Worm (Caenorhabditis elegans) whole organism, early embryonic: ENCODE measurements around the gene C32B5.13.
"Not testable (repeated sequence)": the region's sequence is repeated elsewhere in the genome, so short reads cannot be mapped to it uniquely, and the experiment has no call there.

Source experiments
- B0310.2 ChIP-seq: sonication (generic microtip); optimal IDR thresholded peaks from 2 replicates; lab custom pipeline; 2016; ENCODE audit warnings: mild to moderate bottlenecking, missing genetic modification characterization, missing compliant biosample characterization
- F13C5.2 ChIP-seq: sonication (generic microtip); optimal IDR thresholded peaks from 2 replicates; lab custom pipeline; 2017; ENCODE audit warnings: mild to moderate bottlenecking, missing genetic modification characterization, inconsistent platforms, missing compliant biosample characterization
- aly-1 ChIP-seq: sonication (generic microtip); optimal IDR thresholded peaks from 2 replicates; lab custom pipeline; 2016; ENCODE audit warnings: missing genetic modification characterization, missing compliant biosample characterization
- ama-1 ChIP-seq: fragments of 150-350 bp; optimal IDR thresholded peaks from 2 replicates; lab custom pipeline; 2014
- ceh-13 ChIP-seq: fragments of 200-800 bp; sonication (Bioruptor generic); optimal IDR thresholded peaks from 2 replicates; lab custom pipeline; 2018; ENCODE audit warnings: mild to moderate bottlenecking, missing genetic modification characterization, missing compliant biosample characterization
- ceh-36 ChIP-seq: sonication (generic microtip); optimal IDR thresholded peaks from 2 replicates; lab custom pipeline; 2016; ENCODE audit warnings: missing genetic modification characterization, inconsistent platforms, missing compliant biosample characterization
- ets-7 ChIP-seq: sonication (generic microtip); optimal IDR thresholded peaks from 2 replicates; lab custom pipeline; 2016; ENCODE audit warnings: missing genotype, missing genetic modification characterization, missing compliant biosample characterization
- flt-1 ChIP-seq: fragments of 200-800 bp; sonication (Bioruptor generic); IDR thresholded peaks from 2 replicates; pipeline ENCODE4 v1.3.6; 2022; ENCODE audit warnings: missing genetic modification characterization, missing compliant biosample characterization
- hmbx-1 ChIP-seq: sonication (generic microtip); optimal IDR thresholded peaks from 2 replicates; lab custom pipeline; 2016; ENCODE audit warnings: mild to moderate bottlenecking, missing genetic modification characterization, missing compliant biosample characterization
- hmg-4 ChIP-seq: fragments of 200-800 bp; sonication (Bioruptor generic); optimal IDR thresholded peaks from 2 replicates; lab custom pipeline; 2018; ENCODE audit warnings: mild to moderate bottlenecking, missing genetic modification characterization, missing compliant biosample characterization
- pes-1 ChIP-seq: fragments of 200-800 bp; sonication (Bioruptor generic); IDR thresholded peaks from 2 replicates; pipeline ENCODE4 v1.3.6; 2022; ENCODE audit warnings: missing genetic modification reagents, missing genetic modification characterization, missing compliant biosample characterization
- scrt-1 ChIP-seq: fragments of 200-800 bp; sonication (Bioruptor generic); IDR thresholded peaks from 2 replicates; pipeline ENCODE4 v1.3.6; 2022; ENCODE audit warnings: missing genetic modification characterization, missing compliant biosample characterization
- sea-1 ChIP-seq: fragments of 200-800 bp; sonication (Bioruptor generic); conservative IDR thresholded peaks from 2 replicates; pipeline ENCODE4 v1.3.6; 2022; ENCODE audit warnings: missing genetic modification characterization, missing compliant biosample characterization
- tbx-11 ChIP-seq: fragments of 200-800 bp; sonication (Bioruptor generic); IDR thresholded peaks from 2 replicates; pipeline ENCODE4 v1.3.6; 2022; ENCODE audit warnings: missing genetic modification characterization, missing compliant biosample characterization
- tbx-37 ChIP-seq: fragments of 200-800 bp; sonication (Bioruptor generic); conservative IDR thresholded peaks from 2 replicates; pipeline ENCODE4 v1.3.6; 2022; ENCODE audit warnings: missing genetic modification reagents, missing genetic modification characterization, missing compliant biosample characterization
- tra-4 ChIP-seq: sonication (generic microtip); optimal IDR thresholded peaks from 2 replicates; lab custom pipeline; 2017; ENCODE audit warnings: missing genetic modification characterization, missing compliant biosample characterization

C32B5.13 gene

ce11 chrII:985703-986102, 23.8 kb upstream of the C32B5.13 start, which contains the start of gene fbxc-40:
fbxc-40 (plus strand) TSS chrII:986003.
- not testable (repeated sequence) for TF ChIP-seq ceh-13 (GFP tag; lab: Kevin White, UChicago); tbx-11; hmbx-1 (tag; lab: Kevin White, UChicago)

- TF ChIP-seq aly-1 (tag; lab: Kevin White, UChicago) (no peak), ceh-36 (tag; lab: Kevin White, UChicago) (no peak), ets-7 (tag; lab: Kevin White, UChicago) (no peak), ama-1 (lab: Kevin White, UChicago) (no peak), sea-1 (GFP tag; lab: Robert Waterston, UW) (no peak), pes-1 (no peak), scrt-1 (GFP tag; lab: Robert Waterston, UW) (no peak), F13C5.2 (tag; lab: Kevin White, UChicago) (no peak), tbx-37 (no peak), tbx-11 (no peak), tra-4 (tag; lab: Kevin White, UChicago) (no peak), B0310.2 (tag; lab: Kevin White, UChicago) (no peak)
Observed at ce11 chrII:982842-983241, 21.0 kb upstream of the C32B5.13 start, which contains the start of gene srh-274. srh-274 (plus strand) TSS chrII:983142.

- TF ChIP-seq F13C5.2 (tag; lab: Kevin White, UChicago) (no peak), ama-1 (lab: Kevin White, UChicago) (no peak), pes-1 (no peak), tra-4 (tag; lab: Kevin White, UChicago) (no peak), tbx-37 (no peak), scrt-1 (GFP tag; lab: Robert Waterston, UW) (no peak)
Observed at ce11 chrII:979135-979534, 17.3 kb upstream of the C32B5.13 start, which contains the start of the genes fbxc-17 and fbxc-15. fbxc-17 (minus strand) TSS chrII:979235. fbxc-15 (plus strand) TSS chrII:979423.

ce11 chrII:973999-974398, 12.1 kb upstream of the C32B5.13 start, which contains the start of gene fbxc-14:
fbxc-14 (plus strand) TSS chrII:974299.
- TF ChIP-seq F13C5.2 (tag; lab: Kevin White, UChicago) (no peak), B0310.2 (tag; lab: Kevin White, UChicago) (no peak), ceh-13 (GFP tag; lab: Kevin White, UChicago) (no peak), ama-1 (lab: Kevin White, UChicago) (no peak), tbx-37 (no peak), ceh-36 (tag; lab: Kevin White, UChicago) (no peak), ets-7 (tag; lab: Kevin White, UChicago) (no peak), tbx-11 (no peak), flt-1 (GFP tag; lab: Robert Waterston, UW) (no peak), pes-1 (no peak), scrt-1 (GFP tag; lab: Robert Waterston, UW) (no peak), sea-1 (GFP tag; lab: Robert Waterston, UW) (no peak), hmbx-1 (tag; lab: Kevin White, UChicago) (no peak)

ce11 chrII:972850-973249, 11.0 kb upstream of the C32B5.13 start, which contains the start of gene C32B5.15:
C32B5.15 (minus strand) TSS chrII:972950.
- TF ChIP-seq ets-7 (tag; lab: Kevin White, UChicago) (no peak), pes-1 (no peak), tra-4 (tag; lab: Kevin White, UChicago) (no peak), hmg-4 (GFP tag; lab: Kevin White, UChicago) (no peak)

- not testable (repeated sequence) for TF ChIP-seq pes-1; ceh-13 (GFP tag; lab: Kevin White, UChicago); hmg-4 (GFP tag; lab: Kevin White, UChicago)
Observed at ce11 chrII:968106-968505, 6.2 kb upstream of the C32B5.13 start, which contains the start of gene C32B5.6. C32B5.6 (plus strand) TSS chrII:968406.

- TF ChIP-seq pes-1; hmbx-1 (tag; lab: Kevin White, UChicago); tbx-37: not testable (repeated sequence)
Observed at ce11 chrII:966962-967361, 5.1 kb upstream of the C32B5.13 start, which contains the start of gene fbxc-18. fbxc-18 (minus strand) TSS chrII:967062.

ce11 chrII:960218-960617, 1.6 kb downstream of the C32B5.13 start, which contains the start of the genes C32B5.18 and C32B5.7:
C32B5.18 (plus strand) TSS chrII:960518.
C32B5.7 (plus strand) TSS chrII:960528.
- TF ChIP-seq hmg-4 (GFP tag; lab: Kevin White, UChicago) (peak; percentile 6), aly-1 (tag; lab: Kevin White, UChicago) (no peak)

- TF ChIP-seq ceh-13 (GFP tag; lab: Kevin White, UChicago) (no peak), B0310.2 (tag; lab: Kevin White, UChicago) (no peak), F13C5.2 (tag; lab: Kevin White, UChicago) (no peak), pes-1 (no peak), ceh-36 (tag; lab: Kevin White, UChicago) (no peak), aly-1 (tag; lab: Kevin White, UChicago) (no peak), tra-4 (tag; lab: Kevin White, UChicago) (no peak), ets-7 (tag; lab: Kevin White, UChicago) (no peak), hmbx-1 (tag; lab: Kevin White, UChicago) (no peak), sea-1 (GFP tag; lab: Robert Waterston, UW) (no peak), ama-1 (lab: Kevin White, UChicago) (no peak)
Observed at ce11 chrII:958618-959017, 3.2 kb downstream of the C32B5.13 start, which contains the start of gene sdz-4. sdz-4 (plus strand) TSS chrII:958918.
